Worm (Caenorhabditis elegans) whole organism, L2 larva: ENCODE data around the gene vhp-1.

Experiments
- C34F6.9 ChIP-seq: fragments of 150-350 bp; optimal IDR thresholded peaks from 2 replicates; lab custom pipeline; 2014; ENCODE audit warnings: missing biosample characterization, missing genetic modification characterization
- F13H6.1 ChIP-seq: sonication (generic microtip); optimal IDR thresholded peaks from 2 replicates; lab custom pipeline; 2016; ENCODE audit warnings: missing genetic modification characterization, missing compliant biosample characterization
- R02D3.7 ChIP-seq: fragments of 150-350 bp; optimal IDR thresholded peaks from 2 replicates; lab custom pipeline; 2014; ENCODE audit warnings: missing biosample characterization, missing genetic modification characterization
- Y55F3AM.14 ChIP-seq: fragments of 200-800 bp; sonication (Bioruptor generic); optimal IDR thresholded peaks from 2 replicates; lab custom pipeline; 2018; ENCODE audit warnings: mild to moderate bottlenecking, missing genetic modification characterization, missing compliant biosample characterization
- ZK546.5 ChIP-seq: sonication (generic microtip); optimal IDR thresholded peaks from 2 replicates; lab custom pipeline; 2017; ENCODE audit warnings: missing biosample characterization, missing genetic modification characterization
- alr-1 ChIP-seq: fragments of 150-350 bp; optimal IDR thresholded peaks from 2 replicates; lab custom pipeline; 2014; ENCODE audit warnings: missing biosample characterization, missing genetic modification characterization
- aly-2 ChIP-seq: fragments of 150-350 bp; optimal IDR thresholded peaks from 2 replicates; lab custom pipeline; 2014; ENCODE audit warnings: missing biosample characterization, missing genetic modification characterization
- ama-1 ChIP-seq: fragments of 150-350 bp; optimal IDR thresholded peaks from 2 replicates; lab custom pipeline; 2018; ENCODE audit warnings: inconsistent platforms
- blmp-1 ChIP-seq: sonication (generic microtip); optimal IDR thresholded peaks from 2 replicates; lab custom pipeline; 2017; ENCODE audit warnings: missing genetic modification characterization, mild to moderate bottlenecking, missing compliant biosample characterization, antibody characterized with exemption, moderate library complexity; ENCODE audit not compliant: insufficient read depth
- ceh-16 ChIP-seq: fragments of 150-350 bp; optimal IDR thresholded peaks from 2 replicates; lab custom pipeline; 2014; ENCODE audit warnings: missing biosample characterization, missing genetic modification characterization
- ceh-82 ChIP-seq: fragments of 150-350 bp; optimal IDR thresholded peaks from 2 replicates; lab custom pipeline; 2014; ENCODE audit warnings: missing biosample characterization, missing genetic modification characterization
- crh-2 ChIP-seq: sonication (generic microtip); optimal IDR thresholded peaks from 2 replicates; lab custom pipeline; 2017; ENCODE audit warnings: missing biosample characterization, missing genetic modification characterization
- elt-1 ChIP-seq: fragments of 150-350 bp; optimal IDR thresholded peaks from 2 replicates; lab custom pipeline; 2014; ENCODE audit warnings: missing biosample characterization, missing genetic modification characterization
- fos-1 ChIP-seq: fragments of 150-350 bp; optimal IDR thresholded peaks from 2 replicates; lab custom pipeline; 2014; ENCODE audit warnings: missing biosample characterization, missing genetic modification characterization
- gmeb-1 ChIP-seq: fragments of 150-350 bp; optimal IDR thresholded peaks from 2 replicates; lab custom pipeline; 2014; ENCODE audit warnings: missing biosample characterization, missing genetic modification characterization
- lin-11 ChIP-seq: fragments of 150-350 bp; sonication (generic microtip); optimal IDR thresholded peaks from 2 replicates; lab custom pipeline; 2014; ENCODE audit warnings: missing biosample characterization, missing genetic modification characterization, inconsistent platforms, mixed read lengths
- lin-13 ChIP-seq: fragments of 150-350 bp; optimal IDR thresholded peaks from 2 replicates; lab custom pipeline; 2014; ENCODE audit warnings: missing biosample characterization, missing genetic modification reagents, missing genetic modification characterization
- lin-39 ChIP-seq: fragments of 150-350 bp; optimal IDR thresholded peaks from 2 replicates; lab custom pipeline; 2014; ENCODE audit warnings: missing biosample characterization, missing genetic modification reagents, missing genetic modification characterization
- lsy-2 ChIP-seq, 2 experiments: fragments of 150-350 bp in 1 of 2; sonication (generic microtip) in 1 of 2; optimal IDR thresholded peaks; 2 replicates each; lab custom pipeline; 2014 to 2017; ENCODE audit warnings: missing biosample characterization in 2 of 2, missing genetic modification characterization in 2 of 2
- mab-5 ChIP-seq: fragments of 150-350 bp; optimal IDR thresholded peaks from 2 replicates; lab custom pipeline; 2014; ENCODE audit warnings: missing biosample characterization, missing genetic modification characterization
- mbf-1 ChIP-seq: sonication (generic microtip); optimal IDR thresholded peaks from 2 replicates; lab custom pipeline; 2017; ENCODE audit warnings: missing biosample characterization, missing genetic modification characterization
- mdl-1 ChIP-seq, 2 experiments: fragments of 150-350 bp in 1 of 2; sonication (generic microtip) in 1 of 2; optimal IDR thresholded peaks; 2 replicates each; lab custom pipeline; 2017; ENCODE audit warnings: missing biosample characterization in 2 of 2, missing genetic modification characterization in 2 of 2
- nhr-10 ChIP-seq: sonication (generic microtip); optimal IDR thresholded peaks from 2 replicates; lab custom pipeline; 2017; ENCODE audit warnings: missing biosample characterization, missing genetic modification characterization
- nhr-12 ChIP-seq: fragments of 150-350 bp; optimal IDR thresholded peaks from 2 replicates; lab custom pipeline; 2014; ENCODE audit warnings: missing biosample characterization, missing genetic modification characterization
- nhr-129 ChIP-seq: fragments of 150-350 bp; optimal IDR thresholded peaks from 2 replicates; lab custom pipeline; 2014; ENCODE audit warnings: missing biosample characterization, missing genetic modification characterization
- nhr-21 ChIP-seq: fragments of 150-350 bp; optimal IDR thresholded peaks from 2 replicates; lab custom pipeline; 2014; ENCODE audit warnings: missing biosample characterization, missing genetic modification characterization
- nhr-23 ChIP-seq: fragments of 150-350 bp; optimal IDR thresholded peaks from 2 replicates; lab custom pipeline; 2014; ENCODE audit warnings: missing biosample characterization, missing genetic modification reagents, missing genetic modification characterization
- nhr-6 ChIP-seq: fragments of 150-350 bp; optimal IDR thresholded peaks from 2 replicates; lab custom pipeline; 2014; ENCODE audit warnings: missing biosample characterization, missing genetic modification characterization
- nhr-77 ChIP-seq: fragments of 150-350 bp; optimal IDR thresholded peaks from 2 replicates; lab custom pipeline; 2014; ENCODE audit warnings: missing biosample characterization, missing genetic modification characterization
- peb-1 ChIP-seq: fragments of 150-350 bp; optimal IDR thresholded peaks from 2 replicates; lab custom pipeline; 2014; ENCODE audit warnings: missing biosample characterization, missing genetic modification characterization
- sem-4 ChIP-seq: fragments of 150-350 bp; optimal IDR thresholded peaks from 2 replicates; lab custom pipeline; 2014; ENCODE audit warnings: missing biosample characterization, missing genetic modification reagents, missing genetic modification characterization
- skn-1 ChIP-seq: sonication (generic microtip); optimal IDR thresholded peaks from 2 replicates; lab custom pipeline; 2017; ENCODE audit warnings: missing biosample characterization, missing genetic modification characterization
- sma-9 ChIP-seq, 2 experiments: fragments of 150-350 bp in 1 of 2; sonication (generic microtip) in 1 of 2; optimal IDR thresholded peaks; 2 replicates each; lab custom pipeline; 2014 to 2016; ENCODE audit warnings: missing genetic modification characterization in 2 of 2, mild to moderate bottlenecking in 1 of 2, missing biosample characterization in 1 of 2, missing compliant biosample characterization in 1 of 2, missing genetic modification reagents in 1 of 2, moderate library complexity in 1 of 2
- snpc-4 ChIP-seq: fragments of 150-350 bp; optimal IDR thresholded peaks from 2 replicates; lab custom pipeline; 2014; ENCODE audit warnings: missing biosample characterization, missing genetic modification characterization
- unc-39 ChIP-seq: fragments of 150-350 bp; optimal IDR thresholded peaks from 2 replicates; lab custom pipeline; 2014; ENCODE audit warnings: missing biosample characterization, missing genetic modification characterization
- unc-55 ChIP-seq: fragments of 150-350 bp; sonication (generic microtip); optimal IDR thresholded peaks from 3 replicates; lab custom pipeline; 2014; ENCODE audit warnings: missing biosample characterization, missing genetic modification reagents, missing genetic modification characterization
- unc-62 ChIP-seq: fragments of 150-350 bp; optimal IDR thresholded peaks from 2 replicates; lab custom pipeline; 2014; ENCODE audit warnings: missing biosample characterization, missing genetic modification reagents, missing genetic modification characterization
- zag-1 ChIP-seq: fragments of 150-350 bp; optimal IDR thresholded peaks from 2 replicates; lab custom pipeline; 2014; ENCODE audit warnings: missing biosample characterization, missing genetic modification characterization
- ztf-1 ChIP-seq: fragments of 200-800 bp; sonication (Bioruptor generic); conservative IDR thresholded peaks from 2 replicates; pipeline ENCODE4 v1.3.6; 2022; ENCODE audit warnings: missing genetic modification characterization, missing compliant biosample characterization

Gene vhp-1

DNA sequence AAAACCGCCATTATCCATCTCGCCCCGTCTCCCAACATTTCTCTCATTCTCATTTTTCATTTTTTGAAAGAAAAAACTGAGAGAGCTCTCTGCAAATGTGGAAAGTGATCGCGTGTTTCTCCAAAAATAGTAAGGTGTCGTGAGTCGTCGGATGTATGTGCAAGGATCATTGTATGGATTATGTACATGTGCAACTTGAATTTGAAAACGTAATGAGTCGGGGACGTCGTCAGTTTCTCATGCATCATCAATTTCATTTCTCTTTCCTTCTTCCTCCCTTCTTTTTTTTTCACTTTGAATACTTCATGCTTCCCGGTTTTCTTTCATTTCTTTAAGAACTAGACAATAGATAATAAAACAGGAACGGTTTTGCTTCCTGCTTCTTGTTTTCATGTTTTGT lies 18.0 kb upstream of the vhp-1 start:
- TF ChIP-seq alr-1 (tag; lab: Kevin White, UChicago) (no peak), aly-2 (no peak), nhr-77 (tag; lab: Kevin White, UChicago) (no peak), sma-9 (GFP tag; optimal IDR thresholded peaks at IDR 0.05; lab: Kevin White, UChicago) (peak; percentile 24), sma-9 (tag; optimal IDR thresholded peaks at IDR 0.05; lab: Kevin White, UChicago) (no peak), C34F6.9 (tag; lab: Kevin White, UChicago) (peak; percentile 7), unc-55 (GFP tag; lab: Kevin White, UChicago) (peak; percentile 67)

DNA sequence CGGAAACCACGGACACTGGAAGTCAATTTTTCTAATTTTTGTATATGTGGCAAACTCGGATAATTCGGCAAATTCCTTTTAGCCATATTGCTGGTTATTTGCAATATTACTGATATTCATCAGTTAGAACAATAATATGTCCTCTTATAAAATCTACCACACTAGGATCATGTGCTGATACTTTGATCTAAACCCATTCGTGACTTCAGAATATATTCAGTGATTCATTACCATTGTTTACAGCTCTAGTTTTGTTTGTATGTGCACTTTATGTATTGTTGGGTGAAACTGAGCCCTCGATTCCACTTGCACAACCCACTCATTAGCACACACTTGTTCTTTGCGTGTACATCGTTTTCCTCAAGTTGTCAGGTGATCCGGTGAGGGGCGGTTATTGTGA lies 16.9 kb upstream of the vhp-1 start:
- TF ChIP-seq mdl-1 (tag; optimal IDR thresholded peaks at IDR 0.05; lab: Kevin White, UChicago) (no peak), nhr-129 (tag; lab: Kevin White, UChicago) (no peak), fos-1 (no peak), R02D3.7 (no peak)

ce11 chrII:5307203-5307602 lies 15.9 kb upstream of the vhp-1 start:
- peak; percentile 16 for TF ChIP-seq F13H6.1
- peak; percentile 56 for TF ChIP-seq fos-1
- TF ChIP-seq alr-1 (tag; lab: Kevin White, UChicago) = no peak
- TF ChIP-seq sma-9 (GFP tag; optimal IDR thresholded peaks at IDR 0.05; lab: Kevin White, UChicago) = peak; percentile 83
- TF ChIP-seq sma-9 (tag; optimal IDR thresholded peaks at IDR 0.05; lab: Kevin White, UChicago) = no peak
- TF ChIP-seq peb-1 (tag; lab: Kevin White, UChicago) = no peak
- no peak for TF ChIP-seq unc-39
- no peak for TF ChIP-seq aly-2
- TF ChIP-seq, all 48 proteins: peak for 3

DNA sequence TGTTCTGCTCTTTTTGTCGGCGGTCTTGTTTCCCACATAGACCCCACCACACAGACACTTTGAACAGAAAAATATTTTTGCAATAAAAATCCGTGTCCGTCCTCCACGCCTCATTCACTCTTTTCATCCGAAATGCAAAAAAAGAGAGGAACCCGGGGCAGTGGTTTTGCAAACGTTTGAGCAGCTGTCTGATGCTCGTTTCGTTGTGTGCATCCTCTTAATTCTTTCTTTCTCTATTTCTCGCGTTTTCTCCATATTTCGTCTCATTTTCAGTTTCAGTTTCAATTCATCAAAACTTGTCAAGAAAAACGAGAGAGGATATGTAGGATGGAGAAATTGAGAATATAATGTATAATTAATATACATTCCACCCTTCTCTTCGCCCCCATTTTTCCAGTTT lies 14.1 kb upstream of the vhp-1 start:
- peak; percentile 79 for TF ChIP-seq unc-55 (GFP tag; lab: Kevin White, UChicago)
- peak; percentile 33 for TF ChIP-seq C34F6.9 (tag; lab: Kevin White, UChicago)
- TF ChIP-seq alr-1 (tag; lab: Kevin White, UChicago) = no peak
- no peak for TF ChIP-seq zag-1 (tag; lab: Kevin White, UChicago)

- TF ChIP-seq nhr-21 (tag; lab: Kevin White, UChicago) = no peak
- TF ChIP-seq elt-1 (tag; lab: Kevin White, UChicago) = no peak
- no peak for TF ChIP-seq lin-39 (tag; lab: Kevin White, UChicago)
- TF ChIP-seq ama-1 (lab: Kevin White, UChicago) = no peak
- TF ChIP-seq nhr-23 (tag; lab: Kevin White, UChicago) = no peak
- TF ChIP-seq blmp-1 (tag; lab: Kevin White, UChicago) = no peak
- TF ChIP-seq sma-9 (GFP tag; optimal IDR thresholded peaks at IDR 0.05; lab: Kevin White, UChicago) = no peak
- no peak for TF ChIP-seq sma-9 (tag; optimal IDR thresholded peaks at IDR 0.05; lab: Kevin White, UChicago)
- no peak for TF ChIP-seq fos-1
- TF ChIP-seq mbf-1 (tag; lab: Kevin White, UChicago) = no peak
- no peak for TF ChIP-seq lsy-2 (tag; optimal IDR thresholded peaks at IDR 0.05; lab: Kevin White, UChicago)
- no peak for TF ChIP-seq gmeb-1 (tag; lab: Kevin White, UChicago)
- no peak for TF ChIP-seq nhr-77 (tag; lab: Kevin White, UChicago)
- no peak for TF ChIP-seq ZK546.5 (tag; lab: Kevin White, UChicago)
- TF ChIP-seq nhr-10 (tag; lab: Kevin White, UChicago) = no peak
- TF ChIP-seq nhr-6 (tag; lab: Kevin White, UChicago) = no peak
- no peak for TF ChIP-seq snpc-4 (tag; lab: Kevin White, UChicago)
- no peak for TF ChIP-seq skn-1 (tag; lab: Kevin White, UChicago)
- TF ChIP-seq lin-11 (tag; lab: Kevin White, UChicago) = no peak
- no peak for TF ChIP-seq mdl-1 (tag; optimal IDR thresholded peaks at IDR 0.05; lab: Kevin White, UChicago)
- TF ChIP-seq ceh-82 (tag; lab: Kevin White, UChicago) = no peak
- TF ChIP-seq, all 48 proteins: peak for 0
Measured at ce11 chrII:5309720-5310119, 13.4 kb upstream of the vhp-1 start.

- no peak for TF ChIP-seq mbf-1 (tag; lab: Kevin White, UChicago)
- TF ChIP-seq lsy-2 (tag; optimal IDR thresholded peaks at IDR 0.05; lab: Kevin White, UChicago) = no peak
- TF ChIP-seq crh-2 = no peak
- no peak for TF ChIP-seq ceh-16 (tag; lab: Kevin White, UChicago)
- TF ChIP-seq unc-62 (GFP tag; lab: Kevin White, UChicago) = no peak
- no peak for TF ChIP-seq nhr-129 (tag; lab: Kevin White, UChicago)
- TF ChIP-seq R02D3.7 = no peak
- TF ChIP-seq nhr-10 (tag; lab: Kevin White, UChicago) = no peak
- no peak for TF ChIP-seq ceh-82 (tag; lab: Kevin White, UChicago)
- no peak for TF ChIP-seq blmp-1 (tag; lab: Kevin White, UChicago)
- no peak for TF ChIP-seq mab-5 (tag; lab: Kevin White, UChicago)
- TF ChIP-seq unc-39 = no peak
- no peak for TF ChIP-seq aly-2
- TF ChIP-seq F13H6.1 = no peak
- TF ChIP-seq sem-4 (tag; lab: Kevin White, UChicago) = no peak
- no peak for TF ChIP-seq mdl-1 (tag; optimal IDR thresholded peaks at IDR 0.05; lab: Kevin White, UChicago)
- TF ChIP-seq lin-13 = no peak
- TF ChIP-seq Y55F3AM.14 (GFP tag; lab: Kevin White, UChicago) = no peak
- no peak for TF ChIP-seq ztf-1 (GFP tag; lab: Robert Waterston, UW)
- TF ChIP-seq nhr-12 (tag; lab: Kevin White, UChicago) = no peak
Measured at ce11 chrII:5310795-5311194, 12.3 kb upstream of the vhp-1 start.
